Worm (Caenorhabditis elegans) whole organism, L2 larva: Measurements from ENCODE around the gene W04H10.6.

Experiments
- ama-1 ChIP-seq: fragments of 150-350 bp; optimal IDR thresholded peaks from 2 replicates; lab custom pipeline; 2018; ENCODE audit warnings: inconsistent platforms
- ceh-16 ChIP-seq: fragments of 150-350 bp; optimal IDR thresholded peaks from 2 replicates; lab custom pipeline; 2014; ENCODE audit warnings: missing biosample characterization, missing genetic modification characterization
- elt-3 ChIP-seq: sonication (generic microtip); optimal IDR thresholded peaks from 2 replicates; lab custom pipeline; 2017; ENCODE audit warnings: missing biosample characterization, missing genetic modification characterization
- mbf-1 ChIP-seq: sonication (generic microtip); optimal IDR thresholded peaks from 2 replicates; lab custom pipeline; 2017; ENCODE audit warnings: missing biosample characterization, missing genetic modification characterization
- nhr-11 ChIP-seq: fragments of 150-350 bp; optimal IDR thresholded peaks from 2 replicates; lab custom pipeline; 2014; ENCODE audit warnings: missing biosample characterization, missing genetic modification characterization
- nhr-77 ChIP-seq: fragments of 150-350 bp; optimal IDR thresholded peaks from 2 replicates; lab custom pipeline; 2014; ENCODE audit warnings: missing biosample characterization, missing genetic modification characterization
- unc-39 ChIP-seq: fragments of 150-350 bp; optimal IDR thresholded peaks from 2 replicates; lab custom pipeline; 2014; ENCODE audit warnings: missing biosample characterization, missing genetic modification characterization
- unc-55 ChIP-seq: fragments of 150-350 bp; sonication (generic microtip); optimal IDR thresholded peaks from 3 replicates; lab custom pipeline; 2014; ENCODE audit warnings: missing biosample characterization, missing genetic modification reagents, missing genetic modification characterization
- unc-62 ChIP-seq: fragments of 150-350 bp; optimal IDR thresholded peaks from 2 replicates; lab custom pipeline; 2014; ENCODE audit warnings: missing biosample characterization, missing genetic modification reagents, missing genetic modification characterization
- ztf-11 ChIP-seq: sonication (generic microtip); optimal IDR thresholded peaks from 2 replicates; lab custom pipeline; 2017; ENCODE audit warnings: missing biosample characterization, missing genetic modification characterization
- ztf-4 ChIP-seq: fragments of 150-350 bp; optimal IDR thresholded peaks from 2 replicates; lab custom pipeline; 2014; ENCODE audit warnings: missing biosample characterization, missing genetic modification characterization

- TF ChIP-seq elt-3 (tag; lab: Kevin White, UChicago) (no peak), unc-62 (GFP tag; lab: Kevin White, UChicago) (no peak), nhr-77 (tag; lab: Kevin White, UChicago) (no peak), ztf-11 (tag; lab: Kevin White, UChicago) (no peak), ztf-4 (no peak), ama-1 (lab: Kevin White, UChicago) (no peak), mbf-1 (tag; lab: Kevin White, UChicago) (no peak), nhr-11 (tag; lab: Kevin White, UChicago) (no peak), unc-39 (no peak), unc-55 (GFP tag; lab: Kevin White, UChicago) (no peak), ceh-16 (tag; lab: Kevin White, UChicago) (no peak)
Measured at ce11 chrII:584321-584848, 23.9 kb downstream of the W04H10.6 start, which contains the start of the genes W08F4.12 and W08F4.13.
